Worm (Caenorhabditis elegans) whole organism, L3 larva: Measurements from ENCODE around the gene ech-4.
A peak's percentile ranks its signal among the peaks of the same experiment; 100 is the strongest.

Experiments used
- R02D3.7 ChIP-seq: fragments of 150-350 bp; optimal IDR thresholded peaks from 2 replicates; lab custom pipeline; 2014; ENCODE audit warnings: missing biosample characterization, missing genetic modification characterization
- ZK546.5 ChIP-seq: sonication (generic microtip); optimal IDR thresholded peaks from 2 replicates; lab custom pipeline; 2017; ENCODE audit warnings: missing biosample characterization, missing genetic modification characterization
- aly-2 ChIP-seq: fragments of 150-350 bp; optimal IDR thresholded peaks from 2 replicates; lab custom pipeline; 2014; ENCODE audit warnings: missing biosample characterization, missing genetic modification characterization
- ama-1 ChIP-seq: fragments of 150-350 bp; optimal IDR thresholded peaks from 2 replicates; lab custom pipeline; 2018
- ceh-16 ChIP-seq: sonication (generic microtip); optimal IDR thresholded peaks from 2 replicates; lab custom pipeline; 2017; ENCODE audit warnings: missing biosample characterization, missing genetic modification characterization
- ceh-28 ChIP-seq: fragments of 150-350 bp; optimal IDR thresholded peaks from 2 replicates; lab custom pipeline; 2014; ENCODE audit warnings: missing biosample characterization, missing genetic modification reagents, missing genetic modification characterization
- ceh-82 ChIP-seq: fragments of 150-350 bp; optimal IDR thresholded peaks from 2 replicates; lab custom pipeline; 2014; ENCODE audit warnings: missing biosample characterization, missing genetic modification characterization
- egl-5 ChIP-seq: fragments of 150-350 bp; optimal IDR thresholded peaks from 2 replicates; lab custom pipeline; 2017; ENCODE audit warnings: missing biosample characterization, missing genetic modification reagents, missing genetic modification characterization, inconsistent platforms
- elt-2 ChIP-seq: sonication (generic microtip); optimal IDR thresholded peaks from 2 replicates; lab custom pipeline; 2016; ENCODE audit warnings: missing genetic modification reagents, mild to moderate bottlenecking, missing genetic modification characterization, missing compliant biosample characterization
- elt-3 ChIP-seq, 3 experiments: fragments of 150-350 bp in 1 of 3; sonication (generic microtip) in 2 of 3; optimal IDR thresholded peaks; 2 replicates in 2 of 3; 4 replicates in 1 of 3; lab custom pipeline; 2014 to 2017; ENCODE audit warnings: missing biosample characterization in 3 of 3, missing genetic modification characterization in 3 of 3
- eor-1 ChIP-seq, 2 experiments: fragments of 150-350 bp; optimal IDR thresholded peaks; 2 replicates each; lab custom pipeline; 2014 to 2018; ENCODE audit warnings: missing biosample characterization in 2 of 2, missing genetic modification characterization in 2 of 2
- fkh-10 ChIP-seq: sonication (generic microtip); optimal IDR thresholded peaks from 2 replicates; lab custom pipeline; 2017; ENCODE audit warnings: missing biosample characterization, missing genetic modification reagents, missing genetic modification characterization
- fos-1 ChIP-seq: fragments of 150-350 bp; optimal IDR thresholded peaks from 2 replicates; lab custom pipeline; 2014; ENCODE audit warnings: missing biosample characterization, missing genetic modification characterization
- hmg-11 ChIP-seq: sonication (generic microtip); optimal IDR thresholded peaks from 2 replicates; lab custom pipeline; 2016; ENCODE audit warnings: missing genetic modification characterization, missing compliant biosample characterization
- jun-1 ChIP-seq: fragments of 150-350 bp; optimal IDR thresholded peaks from 2 replicates; lab custom pipeline; 2014; ENCODE audit warnings: missing biosample characterization, missing genetic modification reagents, missing genetic modification characterization
- lin-15B ChIP-seq: fragments of 150-350 bp; optimal IDR thresholded peaks from 2 replicates; lab custom pipeline; 2014; ENCODE audit warnings: missing biosample characterization, missing genetic modification characterization
- lin-39 ChIP-seq: fragments of 150-350 bp; optimal IDR thresholded peaks from 2 replicates; lab custom pipeline; 2018; ENCODE audit warnings: missing biosample characterization, missing genetic modification reagents, missing genetic modification characterization
- lsy-12 ChIP-seq: sonication (generic microtip); optimal IDR thresholded peaks from 2 replicates; lab custom pipeline; 2016; ENCODE audit warnings: mild to moderate bottlenecking, missing genetic modification characterization, missing compliant biosample characterization
- mdl-1 ChIP-seq: fragments of 150-350 bp; optimal IDR thresholded peaks from 2 replicates; lab custom pipeline; 2014; ENCODE audit warnings: missing biosample characterization, missing genetic modification characterization
- mml-1 ChIP-seq: fragments of 150-350 bp; sonication (generic microtip); optimal IDR thresholded peaks from 3 replicates; lab custom pipeline; 2014; ENCODE audit warnings: missing biosample characterization, missing genetic modification characterization
- nfya-1 ChIP-seq: sonication (generic microtip); optimal IDR thresholded peaks from 2 replicates; lab custom pipeline; 2017; ENCODE audit warnings: missing genetic modification characterization, mild to moderate bottlenecking, missing compliant biosample characterization, antibody characterized with exemption, moderate library complexity; ENCODE audit not compliant: insufficient read depth
- nhr-11 ChIP-seq: fragments of 150-350 bp; optimal IDR thresholded peaks from 2 replicates; lab custom pipeline; 2014; ENCODE audit warnings: missing biosample characterization, missing genetic modification characterization
- nhr-12 ChIP-seq: fragments of 150-350 bp; optimal IDR thresholded peaks from 2 replicates; lab custom pipeline; 2014; ENCODE audit warnings: missing biosample characterization, missing genetic modification characterization
- nhr-23 ChIP-seq: fragments of 150-350 bp; optimal IDR thresholded peaks from 2 replicates; lab custom pipeline; 2014; ENCODE audit warnings: missing biosample characterization, missing genetic modification reagents, missing genetic modification characterization
- nhr-237 ChIP-seq: fragments of 150-350 bp; optimal IDR thresholded peaks from 2 replicates; lab custom pipeline; 2014; ENCODE audit warnings: missing biosample characterization, missing genetic modification characterization
- nhr-25 ChIP-seq: sonication (generic microtip); optimal IDR thresholded peaks from 2 replicates; lab custom pipeline; 2017; ENCODE audit warnings: missing biosample characterization, missing genetic modification characterization
- nhr-43 ChIP-seq: sonication (generic microtip); optimal IDR thresholded peaks from 2 replicates; lab custom pipeline; 2016; ENCODE audit warnings: mild to moderate bottlenecking, missing genetic modification characterization, missing compliant biosample characterization; ENCODE audit not compliant: poor library complexity, severe bottlenecking
- nhr-67 ChIP-seq: fragments of 150-350 bp; optimal IDR thresholded peaks from 2 replicates; lab custom pipeline; 2014; ENCODE audit warnings: missing biosample characterization, missing genetic modification characterization
- nhr-76 ChIP-seq: fragments of 150-350 bp; sonication (generic microtip); optimal IDR thresholded peaks from 5 replicates; lab custom pipeline; 2014; ENCODE audit warnings: missing biosample characterization, missing genetic modification characterization
- nhr-77 ChIP-seq: fragments of 150-350 bp; optimal IDR thresholded peaks from 2 replicates; lab custom pipeline; 2014; ENCODE audit warnings: missing biosample characterization, missing genetic modification characterization
- pha-4 ChIP-seq: fragments of 150-350 bp; optimal IDR thresholded peaks from 2 replicates; lab custom pipeline; 2014; ENCODE audit warnings: missing biosample characterization, missing genetic modification reagents, missing genetic modification characterization
- pqm-1 ChIP-seq: fragments of 150-350 bp; optimal IDR thresholded peaks from 2 replicates; lab custom pipeline; 2017; ENCODE audit warnings: missing biosample characterization, missing genetic modification characterization, inconsistent platforms
- sea-2 ChIP-seq: fragments of 150-350 bp; sonication (generic microtip); optimal IDR thresholded peaks from 4 replicates; lab custom pipeline; 2014; ENCODE audit warnings: missing biosample characterization, missing genetic modification reagents, missing genetic modification characterization
- skn-1 ChIP-seq: fragments of 150-350 bp; optimal IDR thresholded peaks from 2 replicates; lab custom pipeline; 2014; ENCODE audit warnings: missing biosample characterization, missing genetic modification characterization
- snpc-4 ChIP-seq: fragments of 150-350 bp; optimal IDR thresholded peaks from 2 replicates; lab custom pipeline; 2014; ENCODE audit warnings: missing biosample characterization, missing genetic modification characterization
- unc-39 ChIP-seq: sonication (generic microtip); optimal IDR thresholded peaks from 4 replicates; lab custom pipeline; 2017; ENCODE audit warnings: missing biosample characterization, missing genetic modification characterization
- unc-62 ChIP-seq: fragments of 150-350 bp; sonication (generic microtip); optimal IDR thresholded peaks from 4 replicates; lab custom pipeline; 2014; ENCODE audit warnings: missing biosample characterization, missing genetic modification reagents, missing genetic modification characterization
- ztf-11 ChIP-seq: fragments of 150-350 bp; optimal IDR thresholded peaks from 2 replicates; lab custom pipeline; 2014; ENCODE audit warnings: missing biosample characterization, missing genetic modification characterization
- ztf-4 ChIP-seq: fragments of 150-350 bp; optimal IDR thresholded peaks from 2 replicates; lab custom pipeline; 2014; ENCODE audit warnings: missing biosample characterization, missing genetic modification characterization

The ech-4 gene

DNA sequence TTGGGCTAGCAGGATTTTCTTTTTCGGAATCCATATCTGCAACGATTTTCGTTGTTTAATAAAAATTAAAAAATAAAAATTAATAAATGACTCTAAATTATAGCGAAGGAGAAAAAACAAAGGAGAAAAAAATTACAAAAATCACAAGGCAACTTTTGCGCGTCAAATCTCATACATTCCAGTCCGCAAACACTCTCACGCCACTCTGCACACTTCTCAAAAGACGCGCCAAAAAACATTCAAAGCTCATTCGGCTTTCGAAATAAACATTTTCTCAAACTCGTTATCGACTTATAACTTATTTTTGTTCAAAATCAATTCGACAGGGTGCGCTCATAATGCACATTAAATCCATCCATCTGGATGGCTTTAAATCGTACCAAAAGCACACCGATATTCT is 3.2 kb downstream of the ech-4 start, which contains the start of the genes R06F6.12 and mix-1:
Gene R06F6.12, minus strand, starts transcription at position 36 of the 400 bp plus-strand sequence.
Gene mix-1, plus strand, starts transcription at position 201 of the 400 bp plus-strand sequence.
- peak; percentile 62 for TF ChIP-seq nhr-43 (tag; lab: Kevin White, UChicago)
- TF ChIP-seq lsy-12 (tag; lab: Kevin White, UChicago) = no peak
- no peak for TF ChIP-seq mdl-1 (tag; lab: Kevin White, UChicago)
- no peak for TF ChIP-seq ZK546.5 (tag; lab: Kevin White, UChicago)
- peak; percentile 58 for TF ChIP-seq lin-15B (tag; lab: Kevin White, UChicago)
- peak; percentile 75 for TF ChIP-seq hmg-11
- no peak for TF ChIP-seq egl-5 (tag; lab: Kevin White, UChicago)
- no peak for TF ChIP-seq pqm-1 (tag; lab: Kevin White, UChicago)
- peak; percentile 8 for TF ChIP-seq elt-2 (tag; lab: Kevin White, UChicago)
- TF ChIP-seq R02D3.7 (tag; lab: Kevin White, UChicago) = peak; percentile 7
- peak; percentile 51 for TF ChIP-seq nhr-23 (tag; lab: Kevin White, UChicago)
- peak; percentile 74 for TF ChIP-seq pha-4
- TF ChIP-seq nfya-1 (tag; lab: Kevin White, UChicago) = peak; percentile 75
- TF ChIP-seq, all 47 proteins: peak for 8

DNA sequence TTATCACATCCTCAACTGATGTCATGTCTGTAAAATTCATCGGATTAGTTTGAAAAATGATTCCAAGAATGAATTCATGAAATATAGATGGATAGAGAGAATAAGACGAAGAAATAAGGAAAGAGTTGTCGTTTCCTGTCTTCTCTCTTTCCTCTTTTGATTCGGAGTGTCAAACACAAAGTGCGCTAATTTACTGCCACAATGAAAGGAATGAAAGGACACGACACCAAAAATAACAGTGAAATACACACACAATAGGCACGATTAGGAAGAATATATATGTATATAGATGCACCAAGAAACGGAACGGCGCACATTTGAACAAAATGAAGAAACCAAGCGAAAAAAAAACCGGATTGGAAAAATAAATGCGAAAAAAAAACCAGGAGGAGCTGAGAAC is 8.2 kb downstream of the ech-4 start, which contains the start of gene VM106R.1:
Gene VM106R.1, minus strand, starts transcription at position 101 of the 400 bp plus-strand sequence.
- TF ChIP-seq mml-1 (no peak), nhr-77 (tag; lab: Kevin White, UChicago) (no peak), ztf-4 (tag; lab: Kevin White, UChicago) (no peak)
- TF ChIP-seq, all 47 proteins: peak for 0

DNA sequence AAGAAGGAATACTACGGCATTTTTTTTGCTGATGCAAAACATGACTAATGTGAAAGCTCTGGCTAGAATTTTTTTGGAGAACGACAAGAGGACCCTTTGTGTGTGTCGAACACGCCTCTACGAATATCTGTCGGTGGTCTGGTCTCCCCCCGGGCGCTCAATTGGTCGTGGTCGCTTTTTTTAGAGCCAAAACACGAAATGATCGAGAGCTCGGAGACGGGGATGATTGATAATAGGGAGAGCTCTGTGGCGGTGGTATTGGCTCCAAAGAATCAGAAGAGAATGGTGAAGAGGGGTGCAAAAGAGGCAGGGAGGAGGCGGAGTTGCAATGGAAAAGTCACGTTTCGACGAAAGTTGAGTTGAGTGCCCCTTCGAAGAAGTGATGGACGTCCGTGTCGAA is 8.7 kb downstream of the ech-4 start:
- TF ChIP-seq nfya-1 (tag; lab: Kevin White, UChicago) (peak; percentile 24), unc-62 (GFP tag; lab: Kevin White, UChicago) (no peak), lin-39 (peak; percentile 84), ceh-28 (no peak)

DNA sequence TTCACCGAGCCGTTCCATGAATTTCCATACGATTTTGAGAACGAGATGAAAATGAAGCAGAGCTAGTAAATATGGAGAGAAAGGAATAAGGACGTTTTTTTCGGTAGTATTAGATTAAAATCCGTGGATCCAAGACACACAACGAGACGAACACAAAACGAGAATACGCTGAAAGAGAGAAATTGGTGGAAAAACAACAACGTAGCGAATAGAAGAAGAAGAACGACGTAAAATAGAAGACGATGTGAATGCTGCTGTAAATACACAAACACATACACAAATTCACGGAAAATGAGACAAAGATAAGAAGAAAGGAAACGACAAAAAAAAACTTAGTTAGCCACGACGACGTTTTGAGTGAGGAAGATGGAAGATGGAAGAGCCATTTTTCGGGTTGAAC is 13.9 kb downstream of the ech-4 start:
- TF ChIP-seq lin-15B (tag; lab: Kevin White, UChicago) (no peak), eor-1 (tag; optimal IDR thresholded peaks at IDR 0.05; lab: Kevin White, UChicago) (no peak)

DNA sequence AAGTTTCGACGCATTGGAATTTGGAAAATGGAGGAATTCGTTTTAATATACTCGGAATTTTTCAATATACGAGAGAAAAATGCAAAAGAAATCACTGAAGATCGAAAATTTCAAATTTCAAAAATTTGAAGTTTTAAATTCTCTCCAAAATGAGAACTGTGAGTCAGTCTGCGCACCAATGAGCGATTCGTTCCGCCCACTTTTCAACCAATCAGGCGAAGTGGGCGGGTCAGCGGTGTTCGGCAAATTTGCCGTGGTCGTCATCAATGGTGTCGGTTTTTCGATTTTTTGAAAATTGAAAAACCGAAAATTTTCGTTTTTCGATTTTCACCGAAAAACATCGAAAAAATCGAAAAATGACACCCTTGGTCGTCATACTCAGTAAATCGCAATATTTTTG is 17.7 kb downstream of the ech-4 start:
- peak; percentile 73 for TF ChIP-seq nfya-1 (tag; lab: Kevin White, UChicago)
- no peak for TF ChIP-seq nhr-23 (tag; lab: Kevin White, UChicago)
- TF ChIP-seq fkh-10 (GFP tag; lab: Kevin White, UChicago) = no peak

DNA sequence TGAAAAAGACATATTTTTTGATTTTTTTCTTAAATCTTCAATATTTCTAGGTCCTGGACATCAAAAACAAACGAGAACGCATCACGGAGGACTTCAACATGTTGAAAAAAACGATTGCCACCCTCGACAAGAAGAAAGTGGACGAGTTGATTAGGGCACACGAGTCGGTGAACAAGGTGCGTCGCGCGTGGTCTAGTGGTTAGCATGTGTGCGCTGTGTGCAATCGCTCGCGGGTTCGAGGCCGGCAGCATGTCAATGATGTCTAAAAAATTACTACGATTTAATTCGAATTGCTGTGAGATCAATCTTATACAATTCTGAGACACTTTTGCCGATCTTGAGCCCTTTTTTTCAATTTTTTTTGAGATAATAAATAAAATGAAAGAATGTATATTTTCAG is 19.2 kb downstream of the ech-4 start:
- no peak for TF ChIP-seq eor-1 (tag; optimal IDR thresholded peaks at IDR 0.05; lab: Kevin White, UChicago)
- peak; percentile 45 for TF ChIP-seq lin-15B (tag; lab: Kevin White, UChicago)
- peak; percentile 74 for TF ChIP-seq lsy-12 (tag; lab: Kevin White, UChicago)
- peak; percentile 79 for TF ChIP-seq nfya-1 (tag; lab: Kevin White, UChicago)
- peak; percentile 44 for TF ChIP-seq nhr-23 (tag; lab: Kevin White, UChicago)
- TF ChIP-seq unc-39 (tag; lab: Kevin White, UChicago) = no peak
- TF ChIP-seq nhr-67 = no peak
- no peak for TF ChIP-seq nhr-237 (tag; lab: Kevin White, UChicago)
- peak; percentile 46 for TF ChIP-seq nhr-11 (tag; lab: Kevin White, UChicago)
- peak; percentile 36 for TF ChIP-seq pqm-1 (tag; lab: Kevin White, UChicago)
- TF ChIP-seq egl-5 (tag; lab: Kevin White, UChicago) = no peak
- peak; percentile 68 for TF ChIP-seq ztf-4 (tag; lab: Kevin White, UChicago)
- no peak for TF ChIP-seq aly-2 (tag; lab: Kevin White, UChicago)
- no peak for TF ChIP-seq ZK546.5 (tag; lab: Kevin White, UChicago)
- no peak for TF ChIP-seq ceh-28
- peak; percentile 40 for TF ChIP-seq unc-62 (GFP tag; lab: Kevin White, UChicago)
- TF ChIP-seq sea-2 = no peak
- TF ChIP-seq nhr-12 (tag; lab: Kevin White, UChicago) = no peak
- TF ChIP-seq elt-2 (tag; lab: Kevin White, UChicago) = peak; percentile 58
- TF ChIP-seq pha-4 = peak; percentile 78
- TF ChIP-seq snpc-4 (tag; lab: Kevin White, UChicago) = peak; percentile 20
- no peak for TF ChIP-seq ceh-16 (tag; lab: Kevin White, UChicago)
- TF ChIP-seq fos-1 (tag; lab: Kevin White, UChicago) = no peak
- peak; percentile 43 for TF ChIP-seq R02D3.7 (tag; lab: Kevin White, UChicago)
- no peak for TF ChIP-seq mdl-1 (tag; lab: Kevin White, UChicago)
- peak; percentile 8 for TF ChIP-seq fkh-10 (GFP tag; lab: Kevin White, UChicago)
- TF ChIP-seq skn-1 (tag; lab: Kevin White, UChicago) = peak; percentile 12
- TF ChIP-seq ceh-82 (tag; lab: Kevin White, UChicago) = no peak
- TF ChIP-seq ama-1 (lab: Kevin White, UChicago) = peak; percentile 52
- TF ChIP-seq ztf-11 (tag; lab: Kevin White, UChicago) = peak; percentile 28
- TF ChIP-seq nhr-43 (tag; lab: Kevin White, UChicago) = peak; percentile 83
- peak in 1 of 3 experiments; percentile 81 for TF ChIP-seq elt-3 (tag; optimal IDR thresholded peaks at IDR 0.05; lab: Kevin White, UChicago)
- no peak for TF ChIP-seq nhr-76 (tag; lab: Kevin White, UChicago)
- TF ChIP-seq lin-39 = peak; percentile 94
- peak; percentile 71 for TF ChIP-seq nhr-25 (tag; lab: Kevin White, UChicago)
- TF ChIP-seq jun-1 (tag; lab: Kevin White, UChicago) = peak; percentile 72
